Fruit fly (Drosophila melanogaster) whole organism, embryonic: ENCODE measurements around the gene CG33233.

Experiments used
- Adf1 ChIP-seq: fragments of 200-800 bp; sonication (Bioruptor generic); IDR thresholded peaks from 2 replicates; pipeline ENCODE4 v1.3.6; 2022; ENCODE audit warnings: missing biosample characterization, missing genetic modification characterization
- CG10654 ChIP-seq: fragments of 200-800 bp; sonication (Bioruptor generic); optimal IDR thresholded peaks from 2 replicates; lab custom pipeline; 2016; ENCODE audit warnings: missing biosample characterization, missing genetic modification characterization
- CG14860 ChIP-seq: fragments of 200-800 bp; sonication (Bioruptor generic); IDR thresholded peaks from 3 replicates; pipeline ENCODE4 v1.3.6; 2022; ENCODE audit warnings: missing biosample characterization, missing genetic modification characterization; ENCODE audit not compliant: partially characterized antibody
- CG15011 ChIP-seq: fragments of 200-800 bp; sonication (Bioruptor generic); optimal IDR thresholded peaks from 3 replicates; lab custom pipeline; 2018; ENCODE audit warnings: missing biosample characterization, mild to moderate bottlenecking, missing genetic modification characterization
- CG17328 ChIP-seq: fragments of 200-800 bp; sonication (Bioruptor generic); IDR thresholded peaks from 2 replicates; pipeline ENCODE4 v1.3.6; 2022; ENCODE audit warnings: missing biosample characterization, missing genetic modification characterization
- CG17802 ChIP-seq: fragments of 200-800 bp; sonication (Bioruptor generic); optimal IDR thresholded peaks from 2 replicates; lab custom pipeline; 2018; ENCODE audit warnings: missing biosample characterization, mild to moderate bottlenecking, missing genetic modification characterization, moderate library complexity
- CG2889 ChIP-seq: fragments of 200-800 bp; sonication (Bioruptor generic); IDR thresholded peaks from 3 replicates; pipeline ENCODE4 v1.3.6; 2022; ENCODE audit warnings: missing biosample characterization, missing genetic modification characterization
- CG30403 ChIP-seq: fragments of 200-800 bp; sonication (Bioruptor generic); optimal IDR thresholded peaks from 3 replicates; lab custom pipeline; 2016; ENCODE audit warnings: missing biosample characterization, missing genetic modification characterization
- CG31224 ChIP-seq: fragments of 200-800 bp; sonication (Bioruptor generic); IDR thresholded peaks from 2 replicates; pipeline ENCODE4 v1.3.6; 2022; ENCODE audit warnings: missing biosample characterization, missing genetic modification characterization
- CG31365 ChIP-seq: fragments of 200-800 bp; sonication (Bioruptor generic); optimal IDR thresholded peaks from 2 replicates; lab custom pipeline; 2018; ENCODE audit warnings: missing biosample characterization, mild to moderate bottlenecking, missing genetic modification characterization
- CG31388 ChIP-seq: fragments of 200-800 bp; sonication (Bioruptor generic); optimal IDR thresholded peaks from 2 replicates; lab custom pipeline; 2016; ENCODE audit warnings: missing biosample characterization, missing genetic modification characterization
- CG3163 ChIP-seq: fragments of 200-800 bp; sonication (Bioruptor generic); optimal IDR thresholded peaks from 3 replicates; lab custom pipeline; 2016; ENCODE audit warnings: missing biosample characterization, missing genetic modification characterization
- CG4404 ChIP-seq: fragments of 200-800 bp; sonication (Bioruptor generic); IDR thresholded peaks from 2 replicates; pipeline ENCODE4 v1.3.6; 2022; ENCODE audit warnings: missing biosample characterization, missing genetic modification characterization
- CG6689 ChIP-seq: fragments of 200-800 bp; sonication (Bioruptor generic); IDR thresholded peaks from 2 replicates; pipeline ENCODE4 v1.3.6; 2022; ENCODE audit warnings: missing biosample characterization, missing genetic modification characterization
- CG8281 ChIP-seq: fragments of 200-800 bp; sonication (Bioruptor generic); optimal IDR thresholded peaks from 2 replicates; lab custom pipeline; 2018; ENCODE audit warnings: missing biosample characterization, mild to moderate bottlenecking, missing genetic modification characterization, moderate library complexity
- CG8359 ChIP-seq: fragments of 200-800 bp; sonication (Bioruptor generic); optimal IDR thresholded peaks from 2 replicates; lab custom pipeline; 2017; ENCODE audit warnings: missing biosample characterization, mild to moderate bottlenecking, missing genetic modification characterization, borderline replicate concordance
- CG8765 ChIP-seq: fragments of 200-800 bp; sonication (Bioruptor generic); IDR thresholded peaks from 2 replicates; pipeline ENCODE4 v1.3.6; 2022; ENCODE audit warnings: missing biosample characterization, missing genetic modification characterization
- Chrac-16 ChIP-seq: fragments of 200-800 bp; sonication (Bioruptor generic); optimal IDR thresholded peaks from 3 replicates; lab custom pipeline; 2016; ENCODE audit warnings: missing biosample characterization, missing genetic modification characterization
- CoRest ChIP-seq: fragments of 200-800 bp; sonication (Bioruptor generic); optimal IDR thresholded peaks from 3 replicates; lab custom pipeline; 2018; ENCODE audit warnings: missing biosample characterization, mild to moderate bottlenecking, missing genetic modification characterization, moderate library complexity
- Dref ChIP-seq: fragments of 200-800 bp; sonication (Bioruptor generic); IDR thresholded peaks from 2 replicates; pipeline ENCODE4 v1.3.6; 2022; ENCODE audit warnings: missing biosample characterization, missing genetic modification characterization
- E2f1 ChIP-seq: fragments of 200-800 bp; sonication (Bioruptor generic); IDR thresholded peaks from 2 replicates; pipeline ENCODE4 v1.3.6; 2022; ENCODE audit warnings: missing biosample characterization, missing genetic modification characterization
- Eip74EF ChIP-seq, 2 experiments: fragments of 200-800 bp in 1 of 2; fragments of >200 bp in 1 of 2; sonication (Bioruptor generic) in 1 of 2; optimal IDR thresholded peaks; 2 replicates each; lab custom pipeline; 2017 to 2019; ENCODE audit warnings: missing biosample characterization in 2 of 2, missing genetic modification characterization in 2 of 2, mild to moderate bottlenecking in 1 of 2, moderate library complexity in 1 of 2
- Hmr ChIP-seq: fragments of 200-800 bp; sonication (Bioruptor generic); optimal IDR thresholded peaks from 3 replicates; lab custom pipeline; 2017; ENCODE audit warnings: mild to moderate bottlenecking, missing biosample characterization, missing genetic modification reagents, missing genetic modification characterization
- Hr39 ChIP-seq: fragments of >200 bp; optimal IDR thresholded peaks from 2 replicates; lab custom pipeline; 2017
- Hr51 ChIP-seq, 2 experiments: fragments of 200-800 bp; sonication (Bioruptor generic); optimal IDR thresholded peaks; 2 replicates in 1 of 2; 3 replicates in 1 of 2; lab custom pipeline; 2016 to 2018; ENCODE audit warnings: missing biosample characterization in 2 of 2, missing genetic modification characterization in 2 of 2, mild to moderate bottlenecking in 1 of 2, moderate library complexity in 1 of 2
- Neu2 ChIP-seq: fragments of 200-800 bp; sonication (Bioruptor generic); optimal IDR thresholded peaks from 3 replicates; lab custom pipeline; 2016; ENCODE audit warnings: missing biosample characterization, missing genetic modification characterization, borderline replicate concordance
- PHDP ChIP-seq: fragments of 200-800 bp; sonication (Bioruptor generic); optimal IDR thresholded peaks from 3 replicates; lab custom pipeline; 2018; ENCODE audit warnings: missing biosample characterization, mild to moderate bottlenecking, missing genetic modification characterization, moderate library complexity
- Ravus ChIP-seq: fragments of 200-800 bp; sonication (Bioruptor generic); IDR thresholded peaks from 2 replicates; pipeline ENCODE4 v1.3.6; 2022; ENCODE audit warnings: missing biosample characterization, missing genetic modification characterization
- Rfx ChIP-seq: fragments of 200-800 bp; sonication (Bioruptor generic); IDR thresholded peaks from 2 replicates; pipeline ENCODE4 v1.3.6; 2022; ENCODE audit warnings: missing biosample characterization, missing genetic modification characterization
- Trl ChIP-seq, 3 experiments: fragments of >200 bp in 2 of 3; fragments of 200-800 bp in 1 of 3; sonication (Bioruptor generic) in 1 of 3; optimal IDR thresholded peaks; 2 replicates in 1 of 3; 3 replicates in 2 of 3; lab custom pipeline; 2016 to 2017; ENCODE audit warnings: missing biosample characterization in 1 of 3, missing genetic modification characterization in 1 of 3
- Usf ChIP-seq: fragments of 200-800 bp; sonication (Bioruptor generic); optimal IDR thresholded peaks from 2 replicates; lab custom pipeline; 2017; ENCODE audit warnings: missing genotype, missing biosample characterization, missing genetic modification characterization
- ara ChIP-seq: fragments of 200-800 bp; sonication (Bioruptor generic); IDR thresholded peaks from 2 replicates; pipeline ENCODE4 v1.3.6; 2022; ENCODE audit warnings: missing biosample characterization, missing genetic modification characterization
- ase ChIP-seq: fragments of 200-800 bp; sonication (Bioruptor generic); IDR thresholded peaks from 3 replicates; pipeline ENCODE4 v1.3.6; 2022; ENCODE audit warnings: missing biosample characterization, missing genetic modification characterization
- az2 ChIP-seq: fragments of 200-800 bp; sonication (Bioruptor generic); optimal IDR thresholded peaks from 3 replicates; lab custom pipeline; 2016; ENCODE audit warnings: missing biosample characterization, missing genetic modification characterization
- bab2 ChIP-seq: fragments of 200-800 bp; sonication (Bioruptor generic); optimal IDR thresholded peaks from 2 replicates; lab custom pipeline; 2016; ENCODE audit warnings: missing biosample characterization, missing genetic modification characterization
- ci ChIP-seq: fragments of 200-800 bp; sonication (Bioruptor generic); IDR thresholded peaks from 3 replicates; pipeline ENCODE4 v1.3.6; 2022; ENCODE audit warnings: missing biosample characterization, missing genetic modification characterization
- danr ChIP-seq: fragments of 200-800 bp; sonication (Bioruptor generic); IDR thresholded peaks from 2 replicates; pipeline ENCODE4 v1.3.6; 2022; ENCODE audit warnings: missing biosample characterization, missing genetic modification characterization
- dmrt11E ChIP-seq: fragments of 200-800 bp; sonication (Bioruptor generic); optimal IDR thresholded peaks from 3 replicates; lab custom pipeline; 2018; ENCODE audit warnings: missing biosample characterization, mild to moderate bottlenecking, missing genetic modification characterization, moderate library complexity
- dysf ChIP-seq: fragments of 200-800 bp; sonication (Bioruptor generic); IDR thresholded peaks from 3 replicates; pipeline ENCODE4 v1.3.6; 2022; ENCODE audit warnings: missing biosample characterization, missing genetic modification characterization
- fd64A ChIP-seq: fragments of 200-800 bp; sonication (Bioruptor generic); optimal IDR thresholded peaks from 3 replicates; lab custom pipeline; 2018; ENCODE audit warnings: missing biosample characterization, mild to moderate bottlenecking, missing genetic modification characterization
- grn ChIP-seq: fragments of 200-800 bp; sonication (Bioruptor generic); optimal IDR thresholded peaks from 3 replicates; lab custom pipeline; 2017; ENCODE audit warnings: missing biosample characterization, missing genetic modification characterization
- gt ChIP-seq: fragments of 200-800 bp; sonication (Bioruptor generic); IDR thresholded peaks from 2 replicates; pipeline ENCODE4 v1.3.6; 2022; ENCODE audit warnings: missing biosample characterization, missing genetic modification characterization
- h ChIP-seq: fragments of >200 bp; optimal IDR thresholded peaks from 2 replicates; lab custom pipeline; 2017
- lab ChIP-seq: fragments of 200-800 bp; sonication (Bioruptor generic); optimal IDR thresholded peaks from 3 replicates; lab custom pipeline; 2017; ENCODE audit warnings: missing biosample characterization, missing genetic modification characterization, mild to moderate bottlenecking, moderate library complexity, missing genetic modification reagents
- peb ChIP-seq: fragments of 200-800 bp; sonication (Bioruptor generic); IDR thresholded peaks from 2 replicates; pipeline ENCODE4 v1.3.6; 2022; ENCODE audit warnings: missing biosample characterization, missing genetic modification characterization
- pros ChIP-seq: fragments of 200-800 bp; sonication (Bioruptor generic); optimal IDR thresholded peaks from 3 replicates; lab custom pipeline; 2019; ENCODE audit warnings: missing biosample characterization, mild to moderate bottlenecking, missing genetic modification characterization, moderate library complexity
- schlank ChIP-seq: fragments of 200-800 bp; sonication (Bioruptor generic); optimal IDR thresholded peaks from 2 replicates; lab custom pipeline; 2018; ENCODE audit warnings: missing biosample characterization, mild to moderate bottlenecking, missing genetic modification characterization
- slp2 ChIP-seq: fragments of 200-800 bp; sonication (Bioruptor generic); optimal IDR thresholded peaks from 2 replicates; lab custom pipeline; 2016; ENCODE audit warnings: missing biosample characterization, missing genetic modification characterization
- sna ChIP-seq: fragments of 200-800 bp; sonication (Bioruptor generic); IDR thresholded peaks from 2 replicates; pipeline ENCODE4 v1.3.6; 2022; ENCODE audit warnings: missing biosample characterization, missing genetic modification characterization; ENCODE audit not compliant: partially characterized antibody
- tgo ChIP-seq: fragments of 200-800 bp; sonication (Bioruptor generic); IDR thresholded peaks from 3 replicates; pipeline ENCODE4 v1.3.6; 2022; ENCODE audit warnings: missing biosample characterization, missing genetic modification characterization
- twi ChIP-seq: fragments of 200-800 bp; optimal IDR thresholded peaks from 2 replicates; lab custom pipeline; 2019; ENCODE audit warnings: missing biosample characterization, mild to moderate bottlenecking, missing genetic modification characterization, moderate library complexity
- zfh2 ChIP-seq: fragments of 200-800 bp; sonication (Bioruptor generic); optimal IDR thresholded peaks from 2 replicates; lab custom pipeline; 2016; ENCODE audit warnings: missing biosample characterization, missing genetic modification characterization

CG33233 gene

dm6 chr3L:2631406-2631805 is 28.0 kb upstream of the CG33233 start, which contains the start of the genes CG42245 and MEP-1 (continued):
- no peak for TF ChIP-seq gt
- TF ChIP-seq Trl (optimal IDR thresholded peaks at IDR 0.05; lab: Kevin White, UChicago) = no peak
- TF ChIP-seq Trl (GFP tag; optimal IDR thresholded peaks at IDR 0.05; lab: Kevin White, UChicago) = peak; percentile 52
- no peak for TF ChIP-seq grn (GFP tag; lab: Kevin White, UChicago)
- TF ChIP-seq Eip74EF (GFP tag; optimal IDR thresholded peaks at IDR 0.05; lab: Kevin White, UChicago) = no peak
- no peak for TF ChIP-seq CG17328 (GFP tag; lab: Robert Waterston, UW)
- no peak for TF ChIP-seq Ravus (GFP tag; lab: Robert Waterston, UW)
- no peak for TF ChIP-seq ara (GFP tag; lab: Robert Waterston, UW)
- TF ChIP-seq CG10654 (GFP tag; lab: Kevin White, UChicago) = peak; percentile 53
- no peak for TF ChIP-seq CG31224 (GFP tag; lab: Robert Waterston, UW)
- TF ChIP-seq CG31388 (GFP tag; lab: Kevin White, UChicago) = peak; percentile 20
- peak; percentile 37 for TF ChIP-seq az2
- TF ChIP-seq lab (GFP tag; lab: Kevin White, UChicago) = peak; percentile 46
- no peak; the same call in 2 of the 3 replicates for TF ChIP-seq tgo (GFP tag; lab: Robert Waterston, UW)
- TF ChIP-seq CG6689 (GFP tag; lab: Robert Waterston, UW) = no peak
- peak; percentile 31 for TF ChIP-seq Hmr (GFP tag; lab: Kevin White, UChicago)
- TF ChIP-seq CG17802 (tag; lab: Kevin White, UChicago) = no peak
- no peak for TF ChIP-seq CG8359 (GFP tag; lab: Kevin White, UChicago)
- TF ChIP-seq CG31365 (tag; lab: Kevin White, UChicago) = no peak
- TF ChIP-seq E2f1 (GFP tag; lab: Robert Waterston, UW) = no peak
- TF ChIP-seq h (lab: Kevin White, UChicago) = no peak
- peak; percentile 66 for TF ChIP-seq CoRest (tag; lab: Kevin White, UChicago)
- TF ChIP-seq twi (tag; lab: Kevin White, UChicago) = peak; percentile 58
- peak; percentile 55; the same call in 1 of the 3 replicates for TF ChIP-seq ci (GFP tag; lab: Robert Waterston, UW)
- TF ChIP-seq Usf = no peak
- peak; percentile 33 for TF ChIP-seq zfh2 (GFP tag; lab: Kevin White, UChicago)
- peak; percentile 48 for TF ChIP-seq bab2 (GFP tag; lab: Kevin White, UChicago)
- no peak for TF ChIP-seq CG8281 (tag; lab: Kevin White, UChicago)
- TF ChIP-seq Adf1 (GFP tag; lab: Robert Waterston, UW) = 0 out of 2 replicates have a peak, but pooled peaks have one; percentile 10
- no peak for TF ChIP-seq CG15011 (GFP tag; lab: Kevin White, UChicago)
- peak; percentile 47 for TF ChIP-seq CG3163 (GFP tag; lab: Kevin White, UChicago)
- TF ChIP-seq CG8765 = no peak
- TF ChIP-seq danr (GFP tag; lab: Robert Waterston, UW) = no peak
- no peak for TF ChIP-seq PHDP
- peak; percentile 26 to 55 for TF ChIP-seq Hr51 (GFP tag; optimal IDR thresholded peaks at IDR 0.05; lab: Kevin White, UChicago)
- TF ChIP-seq CG14860 = peak; percentile 66
- no peak for TF ChIP-seq fd64A
- TF ChIP-seq peb (GFP tag; lab: Robert Waterston, UW) = no peak
- TF ChIP-seq CG4404 (GFP tag; lab: Robert Waterston, UW) = no peak
- TF ChIP-seq sna = peak; percentile 61
- peak; percentile 57 for TF ChIP-seq CG30403 (GFP tag; lab: Kevin White, UChicago)
- TF ChIP-seq Dref (GFP tag; lab: Robert Waterston, UW) = peak; percentile 84
- no peak for TF ChIP-seq Rfx (GFP tag; lab: Robert Waterston, UW)
- TF ChIP-seq Hr39 = no peak
- peak; percentile 34 for TF ChIP-seq Chrac-16 (GFP tag; lab: Kevin White, UChicago)
- TF ChIP-seq pros = no peak
- TF ChIP-seq dmrt11E = peak; percentile 38
- no peak for TF ChIP-seq ase (GFP tag; lab: Robert Waterston, UW)
- no peak for TF ChIP-seq CG2889
- TF ChIP-seq slp2 (GFP tag; lab: Kevin White, UChicago) = no peak
- TF ChIP-seq Neu2 (GFP tag; lab: Kevin White, UChicago) = no peak
- TF ChIP-seq dysf = no peak
- TF ChIP-seq schlank = no peak
